Worm (Caenorhabditis elegans) whole organism, early embryonic: ENCODE data around the gene str-247.

Experiments used
- B0310.2 ChIP-seq: sonication (generic microtip); optimal IDR thresholded peaks from 2 replicates; lab custom pipeline; 2016; ENCODE audit warnings: mild to moderate bottlenecking, missing genetic modification characterization, missing compliant biosample characterization
- F13C5.2 ChIP-seq: sonication (generic microtip); optimal IDR thresholded peaks from 2 replicates; lab custom pipeline; 2017; ENCODE audit warnings: mild to moderate bottlenecking, missing genetic modification characterization, inconsistent platforms, missing compliant biosample characterization
- aly-1 ChIP-seq: sonication (generic microtip); optimal IDR thresholded peaks from 2 replicates; lab custom pipeline; 2016; ENCODE audit warnings: missing genetic modification characterization, missing compliant biosample characterization
- ama-1 ChIP-seq: fragments of 150-350 bp; optimal IDR thresholded peaks from 2 replicates; lab custom pipeline; 2014
- ceh-36 ChIP-seq: sonication (generic microtip); optimal IDR thresholded peaks from 2 replicates; lab custom pipeline; 2016; ENCODE audit warnings: missing genetic modification characterization, inconsistent platforms, missing compliant biosample characterization
- ets-7 ChIP-seq: sonication (generic microtip); optimal IDR thresholded peaks from 2 replicates; lab custom pipeline; 2016; ENCODE audit warnings: missing genotype, missing genetic modification characterization, missing compliant biosample characterization
- hmbx-1 ChIP-seq: sonication (generic microtip); optimal IDR thresholded peaks from 2 replicates; lab custom pipeline; 2016; ENCODE audit warnings: mild to moderate bottlenecking, missing genetic modification characterization, missing compliant biosample characterization
- hmg-4 ChIP-seq: fragments of 200-800 bp; sonication (Bioruptor generic); optimal IDR thresholded peaks from 2 replicates; lab custom pipeline; 2018; ENCODE audit warnings: mild to moderate bottlenecking, missing genetic modification characterization, missing compliant biosample characterization
- hnd-1 ChIP-seq: sonication (generic microtip); optimal IDR thresholded peaks from 2 replicates; lab custom pipeline; 2016; ENCODE audit warnings: missing genetic modification characterization, missing compliant biosample characterization
- pes-1 ChIP-seq: fragments of 200-800 bp; sonication (Bioruptor generic); IDR thresholded peaks from 2 replicates; pipeline ENCODE4 v1.3.6; 2022; ENCODE audit warnings: missing genetic modification reagents, missing genetic modification characterization, missing compliant biosample characterization
- scrt-1 ChIP-seq: fragments of 200-800 bp; sonication (Bioruptor generic); IDR thresholded peaks from 2 replicates; pipeline ENCODE4 v1.3.6; 2022; ENCODE audit warnings: missing genetic modification characterization, missing compliant biosample characterization
- tbx-37 ChIP-seq: fragments of 200-800 bp; sonication (Bioruptor generic); conservative IDR thresholded peaks from 2 replicates; pipeline ENCODE4 v1.3.6; 2022; ENCODE audit warnings: missing genetic modification reagents, missing genetic modification characterization, missing compliant biosample characterization

ce11 chrV:3987616-3988015 lies 33.8 kb downstream of the str-247 start, which contains the start of gene nlp-28:
- TF ChIP-seq B0310.2 (tag; lab: Kevin White, UChicago) = no peak
- TF ChIP-seq hmg-4 (GFP tag; lab: Kevin White, UChicago) = no peak
- no peak for TF ChIP-seq ama-1 (lab: Kevin White, UChicago)
- no peak for TF ChIP-seq tbx-37 (GFP tag; lab: Robert Waterston, UW)
- TF ChIP-seq ets-7 (tag; lab: Kevin White, UChicago) = no peak
- no peak for TF ChIP-seq F13C5.2 (tag; lab: Kevin White, UChicago)
- no peak for TF ChIP-seq ceh-36
- no peak for TF ChIP-seq aly-1 (tag; lab: Kevin White, UChicago)
- no peak for TF ChIP-seq hnd-1 (tag; lab: Kevin White, UChicago)
- no peak for TF ChIP-seq pes-1 (GFP tag; lab: Robert Waterston, UW)
- no peak for TF ChIP-seq hmbx-1
- no peak for TF ChIP-seq scrt-1 (GFP tag; lab: Robert Waterston, UW)
